Fruit fly (Drosophila melanogaster) whole organism, embryonic: Measurements from ENCODE around the gene CG8173.

Experiments
- Atf3 ChIP-seq: fragments of 200-800 bp; sonication (Bioruptor generic); optimal IDR thresholded peaks from 3 replicates; lab custom pipeline; 2016; ENCODE audit warnings: missing biosample characterization, missing genetic modification characterization
- B-H2 ChIP-seq: fragments of 200-800 bp; sonication (Bioruptor generic); optimal IDR thresholded peaks from 2 replicates; lab custom pipeline; 2018; ENCODE audit warnings: missing biosample characterization, mild to moderate bottlenecking, missing genetic modification characterization
- CG10565 ChIP-seq: fragments of 200-800 bp; sonication (Bioruptor generic); optimal IDR thresholded peaks from 3 replicates; lab custom pipeline; 2016; ENCODE audit warnings: missing biosample characterization, mild to moderate bottlenecking, missing genetic modification characterization
- CG10959 ChIP-seq: fragments of 200-800 bp; sonication (Bioruptor generic); IDR thresholded peaks from 2 replicates; pipeline ENCODE4 v1.3.6; 2022; ENCODE audit warnings: missing biosample characterization, missing genetic modification characterization
- CG11085 ChIP-seq: fragments of 200-800 bp; sonication (Bioruptor generic); IDR thresholded peaks from 2 replicates; pipeline ENCODE4 v1.3.6; 2022; ENCODE audit warnings: missing biosample characterization, missing genetic modification characterization
- CG12155 ChIP-seq: fragments of 200-800 bp; sonication (Bioruptor generic); optimal IDR thresholded peaks from 3 replicates; lab custom pipeline; 2016; ENCODE audit warnings: missing biosample characterization, missing genetic modification characterization
- CG12659 ChIP-seq: fragments of 200-800 bp; sonication (Bioruptor generic); optimal IDR thresholded peaks from 3 replicates; lab custom pipeline; 2017; ENCODE audit warnings: mild to moderate bottlenecking, missing biosample characterization, missing genetic modification reagents, missing genetic modification characterization
- CG13287 ChIP-seq: fragments of 200-800 bp; sonication (Bioruptor generic); IDR thresholded peaks from 2 replicates; pipeline ENCODE4 v1.3.6; 2022; ENCODE audit warnings: missing biosample characterization, missing genetic modification characterization; ENCODE audit not compliant: partially characterized antibody
- CG14050 ChIP-seq: fragments of 200-800 bp; sonication (Bioruptor generic); IDR thresholded peaks from 3 replicates; pipeline ENCODE4 v1.3.6; 2022; ENCODE audit warnings: missing biosample characterization, missing genetic modification characterization
- CG1529 ChIP-seq: fragments of 200-800 bp; sonication (Bioruptor generic); optimal IDR thresholded peaks from 3 replicates; lab custom pipeline; 2018; ENCODE audit warnings: missing biosample characterization, missing genetic modification characterization
- CG16863 ChIP-seq: fragments of 200-800 bp; sonication (Bioruptor generic); optimal IDR thresholded peaks from 3 replicates; lab custom pipeline; 2016; ENCODE audit warnings: missing biosample characterization, missing genetic modification characterization
- CG18011 ChIP-seq: fragments of 200-800 bp; sonication (Bioruptor generic); optimal IDR thresholded peaks from 2 replicates; lab custom pipeline; 2017; ENCODE audit warnings: missing biosample characterization, missing genetic modification characterization, mild to moderate bottlenecking, moderate library complexity, missing genotype
- CG18476 ChIP-seq: fragments of 200-800 bp; sonication (Bioruptor generic); optimal IDR thresholded peaks from 2 replicates; lab custom pipeline; 2016; ENCODE audit warnings: missing biosample characterization, mild to moderate bottlenecking, missing genetic modification characterization
- CG18619 ChIP-seq: fragments of 200-800 bp; sonication (Bioruptor generic); optimal IDR thresholded peaks from 3 replicates; lab custom pipeline; 2017; ENCODE audit warnings: missing biosample characterization, mild to moderate bottlenecking, missing genetic modification characterization
- CG2199 ChIP-seq: fragments of 200-800 bp; sonication (Bioruptor generic); IDR thresholded peaks from 3 replicates; pipeline ENCODE4 v1.3.6; 2022; ENCODE audit warnings: missing biosample characterization, missing genetic modification characterization
- CG31441 ChIP-seq: fragments of 200-800 bp; sonication (Bioruptor generic); IDR thresholded peaks from 2 replicates; pipeline ENCODE4 v1.3.6; 2022; ENCODE audit warnings: missing biosample characterization, missing genetic modification characterization
- CG33557 ChIP-seq: fragments of 200-800 bp; sonication (Bioruptor generic); optimal IDR thresholded peaks from 2 replicates; lab custom pipeline; 2019; ENCODE audit warnings: missing biosample characterization, mild to moderate bottlenecking, missing genetic modification characterization, moderate library complexity
- CG3995 ChIP-seq: fragments of 200-800 bp; sonication (Bioruptor generic); optimal IDR thresholded peaks from 3 replicates; lab custom pipeline; 2016; ENCODE audit warnings: missing biosample characterization, missing genetic modification characterization
- CG4360 ChIP-seq: fragments of 200-800 bp; sonication (Bioruptor generic); IDR thresholded peaks from 2 replicates; pipeline ENCODE4 v1.3.6; 2022; ENCODE audit warnings: missing biosample characterization, missing genetic modification characterization
- CG4424 ChIP-seq: fragments of 200-800 bp; sonication (Bioruptor generic); optimal IDR thresholded peaks from 3 replicates; lab custom pipeline; 2016; ENCODE audit warnings: missing biosample characterization, missing genetic modification characterization
- D19A ChIP-seq: fragments of 200-800 bp; optimal IDR thresholded peaks from 3 replicates; lab custom pipeline; 2019; ENCODE audit warnings: missing biosample characterization, mild to moderate bottlenecking, missing genetic modification characterization, moderate library complexity
- Dek ChIP-seq: fragments of 200-800 bp; sonication (Bioruptor generic); optimal IDR thresholded peaks from 3 replicates; lab custom pipeline; 2019; ENCODE audit warnings: missing biosample characterization, mild to moderate bottlenecking, missing genetic modification characterization, moderate library complexity
- Dip3 ChIP-seq: fragments of 200-800 bp; sonication (Bioruptor generic); optimal IDR thresholded peaks from 3 replicates; lab custom pipeline; 2016; ENCODE audit warnings: missing biosample characterization, missing genetic modification characterization
- Dref ChIP-seq: fragments of 200-800 bp; sonication (Bioruptor generic); IDR thresholded peaks from 2 replicates; pipeline ENCODE4 v1.3.6; 2022; ENCODE audit warnings: missing biosample characterization, missing genetic modification characterization
- Fer1 ChIP-seq: fragments of 200-800 bp; sonication (Bioruptor generic); optimal IDR thresholded peaks from 2 replicates; lab custom pipeline; 2017; ENCODE audit warnings: missing biosample characterization, mild to moderate bottlenecking, missing genetic modification characterization
- HLH4C ChIP-seq: fragments of 200-800 bp; sonication (Bioruptor generic); IDR thresholded peaks from 3 replicates; pipeline ENCODE4 v1.3.6; 2022; ENCODE audit warnings: missing biosample characterization, missing genetic modification characterization; ENCODE audit not compliant: partially characterized antibody
- Hsf ChIP-seq: fragments of 200-800 bp; sonication (Bioruptor generic); optimal IDR thresholded peaks from 3 replicates; lab custom pipeline; 2016; ENCODE audit warnings: missing biosample characterization, missing genetic modification characterization
- Lhr ChIP-seq: fragments of 200-800 bp; sonication (Bioruptor generic); optimal IDR thresholded peaks from 3 replicates; lab custom pipeline; 2017; ENCODE audit warnings: mild to moderate bottlenecking, missing biosample characterization, missing genetic modification reagents, missing genetic modification characterization
- Meics ChIP-seq: fragments of 200-800 bp; sonication (Bioruptor generic); optimal IDR thresholded peaks from 2 replicates; lab custom pipeline; 2017; ENCODE audit warnings: missing biosample characterization, mild to moderate bottlenecking, missing genetic modification characterization
- Ssrp ChIP-seq: fragments of 200-800 bp; sonication (Bioruptor generic); optimal IDR thresholded peaks from 2 replicates; lab custom pipeline; 2018; ENCODE audit warnings: missing biosample characterization, mild to moderate bottlenecking, missing genetic modification characterization, moderate library complexity
- TFAM ChIP-seq: fragments of 200-800 bp; sonication (Bioruptor generic); optimal IDR thresholded peaks from 2 replicates; lab custom pipeline; 2017; ENCODE audit warnings: missing biosample characterization, missing genetic modification characterization, inconsistent platforms
- Taf1 ChIP-seq: fragments of 200-800 bp; sonication (Bioruptor generic); IDR thresholded peaks from 2 replicates; pipeline ENCODE4 v1.3.6; 2022; ENCODE audit warnings: missing biosample characterization, missing genetic modification characterization
- Vsx1 ChIP-seq: fragments of 200-800 bp; sonication (Bioruptor generic); optimal IDR thresholded peaks from 2 replicates; lab custom pipeline; 2017; ENCODE audit warnings: missing biosample characterization, mild to moderate bottlenecking, missing genetic modification characterization, missing genetic modification reagents
- bcd ChIP-seq: fragments of 200-800 bp; sonication (Bioruptor generic); optimal IDR thresholded peaks from 2 replicates; lab custom pipeline; 2017; ENCODE audit warnings: missing biosample characterization, mild to moderate bottlenecking, missing genetic modification characterization
- corto ChIP-seq: fragments of 200-800 bp; sonication (Bioruptor generic); optimal IDR thresholded peaks from 2 replicates; lab custom pipeline; 2016; ENCODE audit warnings: missing biosample characterization, mild to moderate bottlenecking, missing genetic modification characterization, moderate library complexity
- croc ChIP-seq: fragments of 200-800 bp; sonication (Bioruptor generic); conservative IDR thresholded peaks from 3 replicates; pipeline ENCODE4 v1.3.6; 2022; ENCODE audit warnings: missing biosample characterization, missing genetic modification characterization
- dpn ChIP-seq, 2 experiments: fragments of 200-800 bp; sonication (Bioruptor generic); optimal IDR thresholded peaks; 3 replicates each; lab custom pipeline; 2016; ENCODE audit warnings: missing biosample characterization in 2 of 2, missing genetic modification characterization in 2 of 2
- emc ChIP-seq: fragments of 200-800 bp; sonication (Bioruptor generic); optimal IDR thresholded peaks from 2 replicates; lab custom pipeline; 2016; ENCODE audit warnings: missing biosample characterization, missing genetic modification characterization
- ems ChIP-seq: fragments of 200-800 bp; sonication (Bioruptor generic); optimal IDR thresholded peaks from 3 replicates; lab custom pipeline; 2016; ENCODE audit warnings: missing biosample characterization, missing genetic modification characterization
- fu2 ChIP-seq: fragments of 200-800 bp; sonication (Bioruptor generic); optimal IDR thresholded peaks from 2 replicates; lab custom pipeline; 2016; ENCODE audit warnings: missing biosample characterization, missing genetic modification characterization
- kni ChIP-seq: fragments of 200-800 bp; sonication (Bioruptor generic); optimal IDR thresholded peaks from 3 replicates; lab custom pipeline; 2017; ENCODE audit warnings: mild to moderate bottlenecking, missing biosample characterization, missing genetic modification reagents, missing genetic modification characterization
- lola ChIP-seq, 3 experiments: fragments of >200 bp in 2 of 3; fragments of 200-800 bp in 1 of 3; sonication (Bioruptor generic) in 1 of 3; optimal IDR thresholded peaks; 2 replicates each; lab custom pipeline; 2017 to 2019; ENCODE audit warnings: missing biosample characterization in 3 of 3, missing genetic modification characterization in 3 of 3, mild to moderate bottlenecking in 1 of 3, moderate library complexity in 1 of 3
- lov ChIP-seq, 2 experiments: fragments of 200-800 bp in 1 of 2; fragments of >200 bp in 1 of 2; sonication (Bioruptor generic) in 1 of 2; IDR thresholded peaks in 1 of 2; optimal IDR thresholded peaks in 1 of 2; 2 replicates in 1 of 2; 3 replicates in 1 of 2; pipeline versions ENCODE4 v1.3.6 to Lab custom; 2017 to 2022; ENCODE audit warnings: missing biosample characterization in 1 of 2, missing genetic modification characterization in 1 of 2
- odd ChIP-seq: fragments of 200-800 bp; sonication (Bioruptor generic); optimal IDR thresholded peaks from 2 replicates; lab custom pipeline; 2017; ENCODE audit warnings: missing biosample characterization, mild to moderate bottlenecking, missing genetic modification characterization
- phol ChIP-seq: fragments of 200-800 bp; sonication (Bioruptor generic); optimal IDR thresholded peaks from 3 replicates; lab custom pipeline; 2018; ENCODE audit warnings: missing biosample characterization, mild to moderate bottlenecking, missing genetic modification characterization, moderate library complexity
- sens ChIP-seq: fragments of 200-800 bp; sonication (Bioruptor generic); peaks from one replicate; lab custom pipeline; 2016; ENCODE audit warnings: missing biosample characterization, missing genetic modification characterization
- slou ChIP-seq: fragments of 200-800 bp; sonication (Bioruptor generic); optimal IDR thresholded peaks from 3 replicates; lab custom pipeline; 2016; ENCODE audit warnings: missing biosample characterization, missing genetic modification characterization
- so ChIP-seq: fragments of 200-800 bp; sonication (Bioruptor generic); IDR thresholded peaks from 3 replicates; pipeline ENCODE4 v1.3.6; 2022; ENCODE audit warnings: missing biosample characterization, missing genetic modification characterization
- wor ChIP-seq: fragments of 200-800 bp; sonication (Bioruptor generic); IDR thresholded peaks from 2 replicates; pipeline ENCODE4 v1.3.6; 2022; ENCODE audit warnings: missing biosample characterization, missing genetic modification characterization
- yki ChIP-seq: fragments of >200 bp; optimal IDR thresholded peaks from 3 replicates; lab custom pipeline; 2018
- z ChIP-seq: fragments of 200-800 bp; sonication (Bioruptor generic); IDR thresholded peaks from 3 replicates; pipeline ENCODE4 v1.3.6; 2022; ENCODE audit warnings: missing biosample characterization, missing genetic modification characterization

Gene CG8173

DNA sequence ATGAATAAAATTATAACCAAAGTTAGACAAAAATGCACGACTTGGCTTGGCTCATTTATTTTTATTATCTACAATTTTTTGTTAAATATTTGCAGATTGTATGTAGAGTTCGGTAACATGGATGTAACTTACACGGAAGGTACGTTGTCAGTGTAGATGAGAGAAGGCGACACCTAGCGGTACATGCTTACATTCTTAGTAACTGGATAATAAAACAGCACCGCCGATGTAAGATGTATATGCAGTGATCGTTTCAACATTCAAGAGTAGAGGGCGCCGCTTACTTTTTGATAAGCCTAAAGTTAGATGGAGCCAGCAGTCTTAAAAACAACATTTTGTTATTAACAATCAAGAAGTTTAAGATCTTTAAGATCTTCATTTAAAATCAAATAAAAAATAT lies 42.2 kb upstream of the CG8173 start (continued):
- TF ChIP-seq CG18011, result no peak
- no peak for TF ChIP-seq Taf1 (GFP tag; lab: Robert Waterston, UW)
- TF ChIP-seq HLH4C (GFP tag; lab: Robert Waterston, UW), result no peak
- peak; percentile 51 for TF ChIP-seq Dek (tag; lab: Kevin White, UChicago)
- TF ChIP-seq yki (lab: Kevin White, UChicago), result no peak
- TF ChIP-seq CG12659 (GFP tag; lab: Kevin White, UChicago), result peak; percentile 13
- TF ChIP-seq CG10565 (GFP tag; lab: Kevin White, UChicago), result no peak
- peak; percentile 67 for TF ChIP-seq Hsf (GFP tag; lab: Kevin White, UChicago)
- TF ChIP-seq Vsx1 (GFP tag; lab: Kevin White, UChicago), result no peak
- TF ChIP-seq B-H2, result peak; percentile 7
- no peak for TF ChIP-seq odd (GFP tag; lab: Kevin White, UChicago)
- TF ChIP-seq CG31441, result 0 out of 2 replicates have a peak, but pooled peaks have one; percentile 21
- peak; percentile 75 for TF ChIP-seq Lhr (GFP tag; lab: Kevin White, UChicago)
- TF ChIP-seq CG13287 (GFP tag; lab: Robert Waterston, UW), result no peak
- TF ChIP-seq CG18476 (GFP tag; lab: Kevin White, UChicago), result no peak
- peak; percentile 13; the same call in 1 of the 3 replicates for TF ChIP-seq croc (GFP tag; lab: Robert Waterston, UW)
- peak; percentile 30 for TF ChIP-seq phol (tag; lab: Kevin White, UChicago)
- no peak for TF ChIP-seq z
- peak; percentile 33 for TF ChIP-seq bcd (GFP tag; lab: Kevin White, UChicago)
- no peak for TF ChIP-seq CG4360 (GFP tag; lab: Robert Waterston, UW)
- no peak for TF ChIP-seq corto (GFP tag; lab: Kevin White, UChicago)
- no peak for TF ChIP-seq CG18619
- peak; percentile 18 for TF ChIP-seq CG3995 (GFP tag; lab: Kevin White, UChicago)
- no peak for TF ChIP-seq D19A (tag; lab: Kevin White, UChicago)
- no peak for TF ChIP-seq CG1529 (GFP tag; lab: Kevin White, UChicago)
- peak; percentile 44 for TF ChIP-seq CG4424
- peak; percentile 23 for TF ChIP-seq Ssrp (tag; lab: Kevin White, UChicago)
- TF ChIP-seq lola (GFP tag; optimal IDR thresholded peaks at IDR 0.05; lab: Kevin White, UChicago), result peak in 1 of 3 experiments; percentile 17
- TF ChIP-seq sens (GFP tag; lab: Kevin White, UChicago), result peak; percentile 3
- TF ChIP-seq dpn (GFP tag; optimal IDR thresholded peaks at IDR 0.05; lab: Kevin White, UChicago), result peak; percentile 59 to 64
- TF ChIP-seq TFAM (GFP tag; lab: Kevin White, UChicago), result no peak
- no peak for TF ChIP-seq CG33557 (GFP tag; lab: Kevin White, UChicago)
- TF ChIP-seq slou (GFP tag; lab: Kevin White, UChicago), result peak; percentile 15
- peak; percentile 6 for TF ChIP-seq Meics (GFP tag; lab: Kevin White, UChicago)
- TF ChIP-seq CG10959, result 0 out of 2 replicates have a peak, but pooled peaks have one; percentile 16
- no peak for TF ChIP-seq wor (GFP tag; lab: Robert Waterston, UW)
- TF ChIP-seq CG2199, result peak; percentile 83; the same call in 2 of the 3 replicates
- no peak for TF ChIP-seq ems (GFP tag; lab: Kevin White, UChicago)
- TF ChIP-seq Dip3, result peak; percentile 50
- TF ChIP-seq Dref, result no peak
- TF ChIP-seq fu2 (GFP tag; lab: Kevin White, UChicago), result peak; percentile 15
- TF ChIP-seq lov (optimal IDR thresholded peaks at IDR 0.05; lab: Kevin White, UChicago), result no peak
- TF ChIP-seq lov (GFP tag; IDR thresholded peaks at IDR 0.05; lab: Robert Waterston, UW), result 0 out of 3 replicates have a peak, but pooled peaks have one; percentile 36
- TF ChIP-seq so (GFP tag; lab: Robert Waterston, UW), result no peak
- no peak for TF ChIP-seq emc (GFP tag; lab: Kevin White, UChicago)
- no peak for TF ChIP-seq Atf3 (GFP tag; lab: Kevin White, UChicago)
- TF ChIP-seq Fer1, result no peak
- TF ChIP-seq CG11085 (GFP tag; lab: Robert Waterston, UW), result peak; percentile 51
- peak; percentile 41 for TF ChIP-seq CG16863 (GFP tag; lab: Kevin White, UChicago)
- TF ChIP-seq CG12155, result no peak
- no peak for TF ChIP-seq kni (GFP tag; lab: Kevin White, UChicago)
- TF ChIP-seq CG14050 (GFP tag; lab: Robert Waterston, UW), result no peak
